Worm (Caenorhabditis elegans) whole organism, L1 larva: ENCODE results near the gene Y71H2AR.2.

Experiments used
- ama-1 ChIP-seq: fragments of 150-350 bp; optimal IDR thresholded peaks from 2 replicates; lab custom pipeline; 2014
- efl-1 ChIP-seq, 4 experiments: fragments of 150-350 bp; optimal IDR thresholded peaks in 3 of 4; peaks in 1 of 4; 1 replicate in 1 of 4; 2 replicates in 3 of 4; lab custom pipeline; 2014; ENCODE audit warnings: missing biosample characterization in 2 of 4, missing genetic modification characterization in 2 of 4, missing genetic modification reagents in 2 of 4
- lin-15B ChIP-seq: fragments of 150-350 bp; sonication (generic microtip); optimal IDR thresholded peaks from 3 replicates; lab custom pipeline; 2014; ENCODE audit warnings: missing biosample characterization, missing genetic modification characterization
- lir-3 ChIP-seq: sonication (generic microtip); optimal IDR thresholded peaks from 2 replicates; lab custom pipeline; 2016; ENCODE audit warnings: mild to moderate bottlenecking, missing genetic modification characterization, moderate library complexity, missing compliant biosample characterization; ENCODE audit not compliant: poor library complexity
- unc-62 ChIP-seq: fragments of 150-350 bp; optimal IDR thresholded peaks from 2 replicates; lab custom pipeline; 2014; ENCODE audit warnings: missing biosample characterization, missing genetic modification reagents, missing genetic modification characterization

DNA sequence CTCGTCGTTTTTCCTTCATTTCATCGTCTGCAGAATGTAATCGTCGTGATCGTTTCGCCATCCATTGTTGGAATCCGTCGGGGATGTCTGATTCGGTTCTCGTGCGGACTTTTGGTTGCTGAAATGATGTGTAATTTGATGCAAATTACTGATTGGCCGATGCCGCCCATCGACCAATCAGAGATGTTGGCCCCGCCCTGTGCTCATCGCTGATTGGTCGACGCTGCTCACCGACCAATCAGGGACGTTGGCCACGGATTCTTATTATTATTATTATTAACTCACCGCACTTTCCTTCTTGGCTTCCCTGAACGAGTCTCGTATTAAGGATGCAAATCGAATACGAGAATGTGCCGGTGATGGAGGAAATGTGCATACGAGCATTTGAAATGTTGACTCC is 46.7 kb downstream of the Y71H2AR.2 start:
- TF ChIP-seq lir-3 (tag; lab: Kevin White, UChicago): no peak
- TF ChIP-seq lin-15B (tag; lab: Kevin White, UChicago): no peak
- TF ChIP-seq unc-62 (GFP tag; lab: Kevin White, UChicago): no peak
- no peak for TF ChIP-seq efl-1 (optimal IDR thresholded peaks at IDR 0.05; lab: Kevin White, UChicago)
- TF ChIP-seq efl-1 (GFP tag; optimal IDR thresholded peaks at IDR 0.05 in 1 of 2; lab: Kevin White, UChicago): no peak
- no peak for TF ChIP-seq ama-1 (lab: Kevin White, UChicago)
